Fruit fly (Drosophila melanogaster) whole organism, adult: ENCODE measurements around the gene CG16984.

ENCODE experiments used
- CG11617 ChIP-seq: fragments of 200-800 bp; sonication (Bioruptor generic); optimal IDR thresholded peaks from 2 replicates; lab custom pipeline; 2017; ENCODE audit warnings: mild to moderate bottlenecking, missing biosample characterization, missing genetic modification reagents, missing genetic modification characterization
- CG12768 ChIP-seq: fragments of 200-800 bp; sonication (Bioruptor generic); optimal IDR thresholded peaks from 2 replicates; lab custom pipeline; 2017; ENCODE audit warnings: missing biosample characterization, missing genetic modification characterization, mild to moderate bottlenecking, moderate library complexity, missing genetic modification reagents
- CG14711 ChIP-seq: fragments of 200-800 bp; sonication (Bioruptor generic); optimal IDR thresholded peaks from 2 replicates; lab custom pipeline; 2018; ENCODE audit warnings: missing biosample characterization, mild to moderate bottlenecking, missing genetic modification characterization, moderate library complexity
- CG1620 ChIP-seq: fragments of 200-800 bp; sonication (Bioruptor generic); optimal IDR thresholded peaks from 2 replicates; lab custom pipeline; 2016; ENCODE audit warnings: missing biosample characterization, missing genetic modification characterization
- CG33017 ChIP-seq: fragments of 200-800 bp; sonication (Bioruptor generic); optimal IDR thresholded peaks from 2 replicates; lab custom pipeline; 2018; ENCODE audit warnings: missing biosample characterization, mild to moderate bottlenecking, missing genetic modification characterization, moderate library complexity
- CG5204 ChIP-seq: fragments of 200-800 bp; sonication (Bioruptor generic); optimal IDR thresholded peaks from 2 replicates; lab custom pipeline; 2016; ENCODE audit warnings: missing biosample characterization, missing genetic modification characterization
- CG7101 ChIP-seq: fragments of 200-800 bp; sonication (Bioruptor generic); optimal IDR thresholded peaks from 2 replicates; lab custom pipeline; 2018; ENCODE audit warnings: missing biosample characterization, mild to moderate bottlenecking, missing genetic modification characterization, moderate library complexity
- Hr96 ChIP-seq: fragments of 200-800 bp; sonication (Bioruptor generic); optimal IDR thresholded peaks from 2 replicates; lab custom pipeline; 2016; ENCODE audit warnings: missing biosample characterization, missing genetic modification characterization
- bab1 ChIP-seq: fragments of 200-800 bp; sonication (Bioruptor generic); optimal IDR thresholded peaks from 3 replicates; lab custom pipeline; 2019; ENCODE audit warnings: missing biosample characterization, mild to moderate bottlenecking, missing genetic modification characterization, moderate library complexity
- cic ChIP-seq: fragments of 200-800 bp; sonication (Bioruptor generic); optimal IDR thresholded peaks from 2 replicates; lab custom pipeline; 2017; ENCODE audit warnings: missing biosample characterization, mild to moderate bottlenecking, missing genetic modification characterization, moderate library complexity
- kay ChIP-seq: fragments of 200-800 bp; sonication (Bioruptor generic); peaks from one replicate; lab custom pipeline; 2016; ENCODE audit warnings: missing biosample characterization, missing genetic modification characterization, borderline replicate concordance
- ovo ChIP-seq: fragments of 200-800 bp; sonication (Bioruptor generic); optimal IDR thresholded peaks from 2 replicates; lab custom pipeline; 2016; ENCODE audit warnings: missing biosample characterization, missing genetic modification characterization
- tj ChIP-seq: fragments of 200-800 bp; sonication (Bioruptor generic); optimal IDR thresholded peaks from 3 replicates; lab custom pipeline; 2017; ENCODE audit warnings: missing biosample characterization, mild to moderate bottlenecking, missing genetic modification characterization, moderate library complexity
- toe ChIP-seq: fragments of 200-800 bp; sonication (Bioruptor generic); optimal IDR thresholded peaks from 2 replicates; lab custom pipeline; 2016; ENCODE audit warnings: missing biosample characterization, missing genetic modification characterization

DNA sequence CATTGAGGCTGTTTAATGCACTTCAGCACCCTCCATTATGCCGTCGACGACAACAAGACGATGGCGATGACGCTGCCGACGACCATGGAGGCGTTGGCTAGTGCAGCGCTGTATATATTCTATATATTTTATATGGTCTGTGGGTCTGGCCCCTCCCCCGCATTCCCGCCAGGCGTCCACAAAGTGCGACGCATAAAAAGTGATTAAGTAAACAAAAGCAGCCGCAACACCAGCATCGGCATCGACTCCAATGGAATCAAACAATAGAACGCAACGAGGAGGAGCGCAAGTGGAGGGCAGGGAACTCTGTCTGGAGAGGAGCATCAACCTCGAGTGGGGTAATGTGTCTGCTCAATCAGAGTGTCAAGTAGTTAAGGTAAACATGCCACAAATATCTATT lies 27.3 kb upstream of the CG16984 start:
- TF ChIP-seq bab1 (no peak), CG11617 (GFP tag; lab: Kevin White, UChicago) (no peak), cic (GFP tag; lab: Kevin White, UChicago) (no peak), kay (GFP tag; lab: Kevin White, UChicago) (no peak), toe (GFP tag; lab: Kevin White, UChicago) (no peak), CG12768 (no peak), Hr96 (GFP tag; lab: Kevin White, UChicago) (no peak), CG7101 (tag; lab: Kevin White, UChicago) (no peak), CG33017 (tag; lab: Kevin White, UChicago) (no peak), CG5204 (no peak), CG14711 (tag; lab: Kevin White, UChicago) (no peak), tj (GFP tag; lab: Kevin White, UChicago) (peak; percentile 5), ovo (GFP tag; lab: Kevin White, UChicago) (no peak), CG1620 (GFP tag; lab: Kevin White, UChicago) (no peak)
